Fruit fly (Drosophila melanogaster) whole organism, wandering third instar larva: ENCODE data around the gene CG15517.
"Not testable (repeated sequence)": the region's sequence is repeated elsewhere in the genome, so short reads cannot be mapped to it uniquely, and the experiment has no call there.

ENCODE experiments used
- Abd-B ChIP-seq: fragments of >200 bp; optimal IDR thresholded peaks from 2 replicates; lab custom pipeline; 2017; ENCODE audit warnings: missing biosample characterization, missing genetic modification characterization
- CG32264 ChIP-seq: fragments of 200-800 bp; sonication (Bioruptor generic); optimal IDR thresholded peaks from 2 replicates; lab custom pipeline; 2016; ENCODE audit warnings: missing biosample characterization, missing genetic modification characterization
- CG9705 ChIP-seq: fragments of 200-800 bp; sonication (Bioruptor generic); optimal IDR thresholded peaks from 2 replicates; lab custom pipeline; 2018; ENCODE audit warnings: missing biosample characterization, mild to moderate bottlenecking, missing genetic modification characterization
- CrebA ChIP-seq: fragments of 200-800 bp; sonication (Bioruptor generic); optimal IDR thresholded peaks from 2 replicates; lab custom pipeline; 2016; ENCODE audit warnings: missing biosample characterization, mild to moderate bottlenecking, missing genetic modification characterization, borderline replicate concordance
- Dif ChIP-seq: fragments of 200-275, 200-300 bp; sonication (Bioruptor generic); optimal IDR thresholded peaks from 2 replicates; lab custom pipeline; 2018; ENCODE audit warnings: missing biosample characterization, missing genetic modification characterization; ENCODE audit not compliant: partially characterized antibody
- GATAd ChIP-seq: sonication (Bioruptor generic); optimal IDR thresholded peaks from 2 replicates; lab custom pipeline; 2016; ENCODE audit warnings: missing biosample characterization, missing genetic modification characterization
- HLH106 ChIP-seq: fragments of 200-800 bp; optimal IDR thresholded peaks from 3 replicates; lab custom pipeline; 2019; ENCODE audit warnings: missing biosample characterization, mild to moderate bottlenecking, missing genetic modification characterization, moderate library complexity
- Hnf4 ChIP-seq: fragments of 200-800 bp; sonication (Bioruptor generic); optimal IDR thresholded peaks from 2 replicates; lab custom pipeline; 2016; ENCODE audit warnings: missing biosample characterization, mild to moderate bottlenecking, missing genetic modification characterization
- Hr78 ChIP-seq: fragments of >200 bp; optimal IDR thresholded peaks from 2 replicates; lab custom pipeline; 2017; ENCODE audit warnings: missing biosample characterization, missing genetic modification characterization
- Hr83 ChIP-seq: fragments of 200-300 bp; sonication (Bioruptor generic); optimal IDR thresholded peaks from 2 replicates; lab custom pipeline; 2016; ENCODE audit warnings: missing biosample characterization, mild to moderate bottlenecking, missing genetic modification characterization, moderate library complexity; ENCODE audit not compliant: poor library complexity, severe bottlenecking
- Mio ChIP-seq: sonication (Bioruptor generic); optimal IDR thresholded peaks from 2 replicates; lab custom pipeline; 2016; ENCODE audit warnings: missing biosample characterization, missing genetic modification characterization
- Myc ChIP-seq: fragments of >200 bp; optimal IDR thresholded peaks from 2 replicates; lab custom pipeline; 2017
- N ChIP-seq: fragments of >200 bp; optimal IDR thresholded peaks from 2 replicates; lab custom pipeline; 2018; ENCODE audit warnings: missing biosample characterization, missing external identifiers, missing genetic modification characterization
- Rel ChIP-seq, 2 experiments: fragments of 200-800 bp; sonication (Bioruptor generic) in 1 of 2; optimal IDR thresholded peaks; 2 replicates in 1 of 2; 3 replicates in 1 of 2; lab custom pipeline; 2016 to 2019; ENCODE audit warnings: mild to moderate bottlenecking in 2 of 2, missing biosample characterization in 2 of 2, missing genetic modification characterization in 2 of 2, moderate library complexity in 1 of 2
- Sp1 ChIP-seq: fragments of 200-800 bp; sonication (Bioruptor generic); optimal IDR thresholded peaks from 3 replicates; lab custom pipeline; 2019; ENCODE audit warnings: missing biosample characterization, mild to moderate bottlenecking, missing genetic modification characterization, moderate library complexity
- Vsx2 ChIP-seq: fragments of 200-300, 225-300 bp; sonication (Bioruptor generic); optimal IDR thresholded peaks from 2 replicates; lab custom pipeline; 2018; ENCODE audit warnings: missing biosample characterization, missing genetic modification characterization; ENCODE audit not compliant: partially characterized antibody
- br ChIP-seq: fragments of 200-800 bp; sonication (Bioruptor generic); optimal IDR thresholded peaks from 2 replicates; lab custom pipeline; 2016; ENCODE audit warnings: missing biosample characterization, missing genetic modification characterization
- brk ChIP-seq: fragments of 200-800 bp; sonication (Bioruptor generic); optimal IDR thresholded peaks from 2 replicates; lab custom pipeline; 2016; ENCODE audit warnings: missing biosample characterization, mild to moderate bottlenecking, missing genetic modification characterization
- dl ChIP-seq, 2 experiments: fragments of 175-275, 200-275 bp in 1 of 2; fragments of 200-275 bp in 1 of 2; sonication (Bioruptor generic); optimal IDR thresholded peaks; lab custom pipeline; 2018; ENCODE audit warnings: mild to moderate bottlenecking in 2 of 2, missing biosample characterization in 2 of 2, missing genetic modification characterization in 2 of 2, moderate library complexity in 2 of 2; ENCODE audit not compliant: partially characterized antibody in 2 of 2, insufficient read depth in 1 of 2
- dmrt93B ChIP-seq: fragments of 200-800 bp; sonication (Bioruptor generic); optimal IDR thresholded peaks from 2 replicates; lab custom pipeline; 2018; ENCODE audit warnings: missing biosample characterization, mild to moderate bottlenecking, missing genetic modification characterization
- dsf ChIP-seq: sonication (Bioruptor generic); optimal IDR thresholded peaks from 2 replicates; lab custom pipeline; 2016; ENCODE audit warnings: missing biosample characterization, missing genetic modification characterization, borderline replicate concordance
- ey ChIP-seq: fragments of 200-800 bp; sonication (Bioruptor generic); optimal IDR thresholded peaks from 2 replicates; lab custom pipeline; 2016; ENCODE audit warnings: missing biosample characterization, missing genetic modification characterization
- fru ChIP-seq: fragments of 200-800 bp; sonication (Bioruptor generic); optimal IDR thresholded peaks from 3 replicates; lab custom pipeline; 2016; ENCODE audit warnings: missing biosample characterization, mild to moderate bottlenecking, missing genetic modification characterization
- h ChIP-seq: fragments of 200-800 bp; sonication (Bioruptor generic); optimal IDR thresholded peaks from 3 replicates; lab custom pipeline; 2016; ENCODE audit warnings: missing biosample characterization, mild to moderate bottlenecking, missing genetic modification characterization
- jim ChIP-seq: fragments of 175-275, 200-325 bp; sonication (Bioruptor generic); optimal IDR thresholded peaks from 2 replicates; lab custom pipeline; 2016; ENCODE audit warnings: missing biosample characterization, mild to moderate bottlenecking, missing genetic modification characterization
- lola ChIP-seq: fragments of >200 bp; optimal IDR thresholded peaks from 2 replicates; lab custom pipeline; 2017; ENCODE audit warnings: missing biosample characterization, missing genetic modification characterization
- psq ChIP-seq: fragments of 200-800 bp; sonication (Bioruptor generic); optimal IDR thresholded peaks from 3 replicates; lab custom pipeline; 2017; ENCODE audit warnings: missing biosample characterization, mild to moderate bottlenecking, missing genetic modification characterization, moderate library complexity
- rgr ChIP-seq: fragments of 200-800 bp; sonication (Bioruptor generic); optimal IDR thresholded peaks from 3 replicates; lab custom pipeline; 2016; ENCODE audit warnings: missing biosample characterization, mild to moderate bottlenecking, missing genetic modification characterization
- tai ChIP-seq: sonication (Bioruptor generic); optimal IDR thresholded peaks from 2 replicates; lab custom pipeline; 2016; ENCODE audit warnings: missing biosample characterization, missing genetic modification characterization
- usp ChIP-seq: fragments of >200 bp; optimal IDR thresholded peaks from 2 replicates; lab custom pipeline; 2017; ENCODE audit warnings: missing biosample characterization, missing genetic modification characterization
- woc ChIP-seq: sonication (Bioruptor generic); optimal IDR thresholded peaks from 2 replicates; lab custom pipeline; 2016; ENCODE audit warnings: missing biosample characterization, mild to moderate bottlenecking, missing genetic modification characterization

Gene CG15517

DNA sequence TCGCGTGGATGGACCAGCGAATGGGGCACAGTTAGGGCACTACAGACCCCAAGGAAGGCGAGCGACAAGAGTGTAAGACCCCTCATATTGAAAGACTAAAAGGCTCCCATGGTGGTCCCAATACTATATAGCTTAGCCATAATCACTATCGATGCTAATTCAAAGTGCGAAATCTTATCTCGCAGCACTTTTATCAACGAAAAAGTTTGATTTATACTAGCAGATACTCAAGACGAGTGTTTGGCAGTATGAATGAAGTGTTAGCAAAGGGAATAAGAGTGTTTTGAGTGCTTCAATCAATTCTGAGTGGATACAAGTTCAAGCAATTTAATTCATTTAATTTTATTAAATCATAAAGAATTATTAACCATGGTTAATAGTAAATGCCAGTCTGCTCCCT lies 22.5 kb upstream of the CG15517 start, which contains the start of gene Jon99Ci:
Gene Jon99Ci (minus strand): TSS at position 101 of the 400 bp plus-strand sequence.
- TF ChIP-seq dsf (GFP tag; lab: Kevin White, UChicago) (no peak), psq (GFP tag; lab: Kevin White, UChicago) (no peak), Rel (GFP tag; optimal IDR thresholded peaks at IDR 0.05; lab: Kevin White, UChicago) (no peak), Rel (tag; optimal IDR thresholded peaks at IDR 0.05; lab: Kevin White, UChicago) (no peak), br (no peak), Vsx2 (no peak), usp (GFP tag; lab: Kevin White, UChicago) (no peak), dl (GFP tag; optimal IDR thresholded peaks at IDR 0.05; lab: Kevin White, UChicago; ENCODE audit: insufficient read depth in 1 of 2, partially characterized antibody in 2 of 2) (no peak), HLH106 (no peak), N (no peak), Myc (lab: Kevin White, UChicago) (no peak), CG9705 (GFP tag; lab: Kevin White, UChicago) (no peak), ey (no peak), rgr (GFP tag; lab: Kevin White, UChicago) (no peak), Dif (no peak), Abd-B (GFP tag; lab: Kevin White, UChicago) (no peak), fru (GFP tag; lab: Kevin White, UChicago) (no peak), jim (no peak), lola (GFP tag; lab: Kevin White, UChicago) (no peak), Mio (GFP tag; lab: Kevin White, UChicago) (no peak)
- TF ChIP-seq, all 38 proteins: peak for 0

DNA sequence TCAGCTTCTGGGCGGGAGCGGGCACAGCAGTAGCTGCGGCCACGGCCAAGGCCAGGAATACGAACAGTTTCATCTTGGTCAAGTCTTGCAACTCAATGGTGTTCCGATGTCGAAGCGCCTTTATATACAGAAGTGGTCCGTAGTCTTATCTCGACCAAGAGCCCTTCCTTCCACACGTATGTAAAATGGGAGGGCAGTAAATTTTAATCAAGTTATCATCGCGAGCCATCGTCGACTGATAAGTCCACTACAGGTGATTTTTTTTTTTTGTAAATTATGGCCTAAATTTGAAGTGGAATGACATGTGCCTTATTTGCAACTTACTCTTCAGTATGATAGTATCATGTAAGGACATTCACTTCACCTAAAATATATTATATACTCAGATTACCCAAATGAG lies 20.9 kb upstream of the CG15517 start, which contains the start of gene Jon99Cii:
Gene Jon99Cii (minus strand): TSS at position 101 of the 400 bp plus-strand sequence.
- not testable (repeated sequence) for TF ChIP-seq psq (GFP tag; lab: Kevin White, UChicago); Hnf4 (GFP tag; lab: Kevin White, UChicago); HLH106
- TF ChIP-seq, all 38 proteins: peak for 0; not testable (repeated sequence) for 38

dm6 chr3R:29921916-29922315 lies 18.3 kb upstream of the CG15517 start, which contains the start of gene Jon99Ciii:
Gene Jon99Ciii (plus strand): TSS chr3R:29922216.
- TF ChIP-seq N; Hr83 (GFP tag; lab: Kevin White, UChicago); Rel (GFP tag; optimal IDR thresholded peaks at IDR 0.05; lab: Kevin White, UChicago); Rel (tag; optimal IDR thresholded peaks at IDR 0.05; lab: Kevin White, UChicago): not testable (repeated sequence)

dm6 chr3R:29920189-29920588 lies 16.6 kb upstream of the CG15517 start, which contains the start of gene trp:
Gene trp (minus strand): TSS chr3R:29920289.
- no peak for TF ChIP-seq Dif

dm6 chr3R:29914246-29914645 lies 10.6 kb upstream of the CG15517 start, which contains the start of gene Capa:
Gene Capa (minus strand): TSS chr3R:29914346.
- no peak for TF ChIP-seq ey
- TF ChIP-seq CrebA (GFP tag; lab: Kevin White, UChicago): no peak
- no peak for TF ChIP-seq jim
- no peak for TF ChIP-seq Hr78
- TF ChIP-seq woc: no peak
- TF ChIP-seq CG32264 (GFP tag; lab: Kevin White, UChicago): no peak
- TF ChIP-seq GATAd: no peak
- TF ChIP-seq CG9705 (GFP tag; lab: Kevin White, UChicago): no peak
- no peak for TF ChIP-seq usp (GFP tag; lab: Kevin White, UChicago)
- no peak for TF ChIP-seq Sp1 (GFP tag; lab: Kevin White, UChicago)
- no peak for TF ChIP-seq dsf (GFP tag; lab: Kevin White, UChicago)
- TF ChIP-seq Hr83 (GFP tag; lab: Kevin White, UChicago): no peak
- no peak for TF ChIP-seq rgr (GFP tag; lab: Kevin White, UChicago)
- TF ChIP-seq, all 38 proteins: peak for 0

DNA sequence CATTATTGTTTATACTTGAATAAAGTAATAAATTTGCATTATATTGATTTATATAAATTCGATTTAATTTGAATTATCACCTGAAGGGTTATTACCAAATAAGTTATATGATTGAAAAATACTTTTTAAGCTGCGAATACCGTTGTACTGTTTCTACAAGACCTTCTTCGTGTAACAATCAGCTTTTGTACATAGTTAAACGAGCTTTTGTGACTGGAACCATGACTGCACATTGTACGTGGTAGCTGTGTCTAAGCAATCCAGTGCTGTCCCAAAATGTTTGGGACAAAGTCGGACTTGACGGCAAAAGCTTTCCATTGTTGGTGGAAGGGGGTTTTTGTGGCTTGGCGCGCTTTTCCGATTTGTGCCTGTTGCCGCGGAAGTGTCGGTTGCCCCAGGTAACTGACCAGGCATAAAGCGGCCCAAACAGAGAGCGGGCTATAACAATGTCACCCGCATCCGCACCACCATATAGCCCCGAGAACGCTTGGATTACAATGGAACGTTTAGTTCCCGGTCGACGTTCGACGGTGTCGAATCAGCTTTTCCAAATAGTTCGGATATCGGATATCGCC lies 4.1 kb upstream of the CG15517 start, which contains the start of gene CG31036:
Gene CG31036 (plus strand): TSS at position 507 of the 575 bp plus-strand sequence.
- TF ChIP-seq HLH106: no peak
- TF ChIP-seq lola (GFP tag; lab: Kevin White, UChicago): no peak
- TF ChIP-seq Hr83 (GFP tag; lab: Kevin White, UChicago): no peak
- no peak for TF ChIP-seq Hnf4 (GFP tag; lab: Kevin White, UChicago)
- TF ChIP-seq dmrt93B (GFP tag; lab: Kevin White, UChicago): no peak
- TF ChIP-seq CrebA (GFP tag; lab: Kevin White, UChicago): no peak
- no peak for TF ChIP-seq h (GFP tag; lab: Kevin White, UChicago)
- TF ChIP-seq rgr (GFP tag; lab: Kevin White, UChicago): no peak
- no peak for TF ChIP-seq CG9705 (GFP tag; lab: Kevin White, UChicago)
- TF ChIP-seq Sp1 (GFP tag; lab: Kevin White, UChicago): no peak
- TF ChIP-seq brk (GFP tag; lab: Kevin White, UChicago): no peak
- no peak for TF ChIP-seq Myc (lab: Kevin White, UChicago)
- no peak for TF ChIP-seq tai (GFP tag; lab: Kevin White, UChicago)
- TF ChIP-seq Abd-B (GFP tag; lab: Kevin White, UChicago): no peak
- no peak for TF ChIP-seq Vsx2
